Fruit fly (Drosophila melanogaster) whole organism, adult: ENCODE data around the gene fws.
A peak's percentile ranks its signal among the peaks of the same experiment; 100 is the strongest.

Source experiments
- CG11617 ChIP-seq: fragments of 200-800 bp; sonication (Bioruptor generic); optimal IDR thresholded peaks from 2 replicates; lab custom pipeline; 2017; ENCODE audit warnings: mild to moderate bottlenecking, missing biosample characterization, missing genetic modification reagents, missing genetic modification characterization
- CG12768 ChIP-seq: fragments of 200-800 bp; sonication (Bioruptor generic); optimal IDR thresholded peaks from 2 replicates; lab custom pipeline; 2017; ENCODE audit warnings: missing biosample characterization, missing genetic modification characterization, mild to moderate bottlenecking, moderate library complexity, missing genetic modification reagents
- CG14711 ChIP-seq: fragments of 200-800 bp; sonication (Bioruptor generic); optimal IDR thresholded peaks from 2 replicates; lab custom pipeline; 2018; ENCODE audit warnings: missing biosample characterization, mild to moderate bottlenecking, missing genetic modification characterization, moderate library complexity
- CG1620 ChIP-seq: fragments of 200-800 bp; sonication (Bioruptor generic); optimal IDR thresholded peaks from 2 replicates; lab custom pipeline; 2016; ENCODE audit warnings: missing biosample characterization, missing genetic modification characterization
- CG33017 ChIP-seq: fragments of 200-800 bp; sonication (Bioruptor generic); optimal IDR thresholded peaks from 2 replicates; lab custom pipeline; 2018; ENCODE audit warnings: missing biosample characterization, mild to moderate bottlenecking, missing genetic modification characterization, moderate library complexity
- CG5204 ChIP-seq: fragments of 200-800 bp; sonication (Bioruptor generic); optimal IDR thresholded peaks from 2 replicates; lab custom pipeline; 2016; ENCODE audit warnings: missing biosample characterization, missing genetic modification characterization
- CG7045 ChIP-seq: fragments of 200-800 bp; sonication (Bioruptor generic); optimal IDR thresholded peaks from 2 replicates; lab custom pipeline; 2017; ENCODE audit warnings: missing biosample characterization, mild to moderate bottlenecking, missing genetic modification characterization
- CG7101 ChIP-seq: fragments of 200-800 bp; sonication (Bioruptor generic); optimal IDR thresholded peaks from 2 replicates; lab custom pipeline; 2018; ENCODE audit warnings: missing biosample characterization, mild to moderate bottlenecking, missing genetic modification characterization, moderate library complexity
- Clk ChIP-seq: fragments of 200-800 bp; sonication (Bioruptor generic); optimal IDR thresholded peaks from 2 replicates; lab custom pipeline; 2017; ENCODE audit warnings: missing biosample characterization, missing genetic modification characterization
- Crg-1 ChIP-seq: fragments of 200-800 bp; sonication (Bioruptor generic); optimal IDR thresholded peaks from 2 replicates; lab custom pipeline; 2016; ENCODE audit warnings: missing biosample characterization, missing genetic modification characterization
- Hr96 ChIP-seq: fragments of 200-800 bp; sonication (Bioruptor generic); optimal IDR thresholded peaks from 2 replicates; lab custom pipeline; 2016; ENCODE audit warnings: missing biosample characterization, missing genetic modification characterization
- Mnt ChIP-seq: fragments of 200-800 bp; sonication (Bioruptor generic); optimal IDR thresholded peaks from 2 replicates; lab custom pipeline; 2016; ENCODE audit warnings: missing biosample characterization, mild to moderate bottlenecking, missing genetic modification characterization
- bab1 ChIP-seq: fragments of 200-800 bp; sonication (Bioruptor generic); optimal IDR thresholded peaks from 3 replicates; lab custom pipeline; 2019; ENCODE audit warnings: missing biosample characterization, mild to moderate bottlenecking, missing genetic modification characterization, moderate library complexity
- cic ChIP-seq: fragments of 200-800 bp; sonication (Bioruptor generic); optimal IDR thresholded peaks from 2 replicates; lab custom pipeline; 2017; ENCODE audit warnings: missing biosample characterization, mild to moderate bottlenecking, missing genetic modification characterization, moderate library complexity
- cnc ChIP-seq, 2 experiments: fragments of >200 bp; optimal IDR thresholded peaks; 2 replicates each; lab custom pipeline; 2017
- kay ChIP-seq: fragments of 200-800 bp; sonication (Bioruptor generic); peaks from one replicate; lab custom pipeline; 2016; ENCODE audit warnings: missing biosample characterization, missing genetic modification characterization, borderline replicate concordance
- ovo ChIP-seq: fragments of 200-800 bp; sonication (Bioruptor generic); optimal IDR thresholded peaks from 2 replicates; lab custom pipeline; 2016; ENCODE audit warnings: missing biosample characterization, missing genetic modification characterization
- pad ChIP-seq: fragments of 200-800 bp; sonication (Bioruptor generic); optimal IDR thresholded peaks from 3 replicates; lab custom pipeline; 2017; ENCODE audit warnings: missing biosample characterization, missing genetic modification characterization, mild to moderate bottlenecking, moderate library complexity, missing genetic modification reagents
- tj ChIP-seq: fragments of 200-800 bp; sonication (Bioruptor generic); optimal IDR thresholded peaks from 3 replicates; lab custom pipeline; 2017; ENCODE audit warnings: missing biosample characterization, mild to moderate bottlenecking, missing genetic modification characterization, moderate library complexity
- toe ChIP-seq: fragments of 200-800 bp; sonication (Bioruptor generic); optimal IDR thresholded peaks from 2 replicates; lab custom pipeline; 2016; ENCODE audit warnings: missing biosample characterization, missing genetic modification characterization

The fws gene

DNA sequence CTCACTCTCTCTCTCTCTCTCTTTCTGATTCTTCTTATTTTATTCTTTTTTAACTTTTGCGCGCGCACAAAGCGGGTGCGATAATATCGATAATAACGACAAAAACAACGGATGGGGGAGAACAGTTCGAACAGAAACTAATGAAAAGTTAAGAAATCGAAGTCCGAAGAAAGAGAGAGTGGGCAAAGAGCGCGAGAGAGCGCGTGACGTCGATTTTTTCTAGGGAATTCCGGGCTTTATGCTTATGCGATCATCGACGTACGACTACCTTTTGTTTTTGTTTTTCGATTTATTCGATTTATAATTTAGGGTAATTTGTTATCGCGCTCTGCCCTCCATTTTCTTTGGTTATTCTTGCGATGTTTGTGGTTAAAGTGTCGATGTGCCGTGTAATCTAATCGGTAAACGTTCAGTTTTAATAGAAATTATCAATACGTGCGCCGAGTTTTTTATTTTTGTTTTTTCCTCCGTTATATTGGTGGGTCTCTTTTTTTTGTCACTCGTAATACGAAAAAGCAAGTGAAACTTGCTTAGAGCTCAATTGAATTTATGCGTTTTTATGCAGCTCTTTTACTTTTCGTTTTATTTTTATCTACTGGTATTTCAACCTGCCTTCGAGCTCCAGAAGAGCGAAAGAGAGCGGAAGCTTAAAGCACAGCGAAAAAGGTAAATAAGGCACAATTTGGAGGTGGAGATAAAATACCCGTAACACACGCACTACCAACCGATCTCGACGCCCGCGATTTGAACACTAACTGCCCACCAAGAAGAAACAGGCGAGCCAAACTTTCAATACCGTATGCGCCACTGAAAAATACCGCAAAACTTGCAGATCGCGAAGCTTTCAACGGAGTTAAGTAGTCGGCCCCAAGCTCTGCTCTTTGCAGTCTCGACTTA, 31.0 kb downstream of the fws start, which contains the start of gene dl:
TSS of gene dl (minus strand) at position 757 of the 897 bp plus-strand sequence.
- TF ChIP-seq pad (GFP tag; lab: Kevin White, UChicago) (no peak), CG33017 (tag; lab: Kevin White, UChicago) (peak; percentile 3), CG1620 (no peak), cnc (optimal IDR thresholded peaks at IDR 0.05; lab: Kevin White, UChicago) (no peak), CG7045 (GFP tag; lab: Kevin White, UChicago) (no peak), CG12768 (peak; percentile 1), cic (GFP tag; lab: Kevin White, UChicago) (no peak), CG14711 (tag; lab: Kevin White, UChicago) (no peak), ovo (GFP tag; lab: Kevin White, UChicago) (peak; percentile 56), tj (GFP tag; lab: Kevin White, UChicago) (peak; percentile 16), Mnt (GFP tag; lab: Kevin White, UChicago) (peak; percentile 26), CG7101 (tag; lab: Kevin White, UChicago) (no peak), Hr96 (no peak), Clk (no peak), bab1 (no peak), kay (GFP tag; lab: Kevin White, UChicago) (peak; percentile 86), Crg-1 (GFP tag; lab: Kevin White, UChicago) (no peak), CG5204 (GFP tag; lab: Kevin White, UChicago) (no peak), toe (no peak), CG11617 (GFP tag; lab: Kevin White, UChicago) (peak; percentile 41)

- peak; percentile 35 for TF ChIP-seq CG7045 (GFP tag; lab: Kevin White, UChicago)
- TF ChIP-seq CG14711 (tag; lab: Kevin White, UChicago), result no peak
- TF ChIP-seq pad (GFP tag; lab: Kevin White, UChicago), result peak; percentile 3
- peak; percentile 4 for TF ChIP-seq tj (GFP tag; lab: Kevin White, UChicago)
- TF ChIP-seq CG12768, result peak; percentile 36
- TF ChIP-seq cnc (optimal IDR thresholded peaks at IDR 0.05; lab: Kevin White, UChicago), result no peak
- no peak for TF ChIP-seq Crg-1 (GFP tag; lab: Kevin White, UChicago)
- no peak for TF ChIP-seq kay (GFP tag; lab: Kevin White, UChicago)
- peak; percentile 3 for TF ChIP-seq CG7101 (tag; lab: Kevin White, UChicago)
- peak; percentile 79 for TF ChIP-seq cic (GFP tag; lab: Kevin White, UChicago)
- no peak for TF ChIP-seq Mnt (GFP tag; lab: Kevin White, UChicago)
Measured at dm6 chr2L:17448435-17448834, 32.4 kb downstream of the fws start.

- TF ChIP-seq pad (GFP tag; lab: Kevin White, UChicago) (no peak), kay (GFP tag; lab: Kevin White, UChicago) (peak; percentile 92)
Measured at dm6 chr2L:17447071-17447470, 33.8 kb downstream of the fws start.

- TF ChIP-seq kay (GFP tag; lab: Kevin White, UChicago), result no peak
- no peak for TF ChIP-seq cnc (optimal IDR thresholded peaks at IDR 0.05; lab: Kevin White, UChicago)
- no peak for TF ChIP-seq pad (GFP tag; lab: Kevin White, UChicago)
- no peak for TF ChIP-seq Crg-1 (GFP tag; lab: Kevin White, UChicago)
- no peak for TF ChIP-seq CG7045 (GFP tag; lab: Kevin White, UChicago)
- TF ChIP-seq CG11617 (GFP tag; lab: Kevin White, UChicago), result no peak
- TF ChIP-seq bab1, result no peak
- TF ChIP-seq tj (GFP tag; lab: Kevin White, UChicago), result no peak
- no peak for TF ChIP-seq ovo (GFP tag; lab: Kevin White, UChicago)
- TF ChIP-seq Mnt (GFP tag; lab: Kevin White, UChicago), result no peak
- no peak for TF ChIP-seq CG12768
- no peak for TF ChIP-seq CG1620
- no peak for TF ChIP-seq CG14711 (tag; lab: Kevin White, UChicago)
- no peak for TF ChIP-seq CG5204 (GFP tag; lab: Kevin White, UChicago)
- no peak for TF ChIP-seq CG33017 (tag; lab: Kevin White, UChicago)
- TF ChIP-seq cic (GFP tag; lab: Kevin White, UChicago), result no peak
- TF ChIP-seq toe, result no peak
- TF ChIP-seq Clk, result no peak
- TF ChIP-seq Hr96, result no peak
- TF ChIP-seq CG7101 (tag; lab: Kevin White, UChicago), result no peak
Measured at dm6 chr2L:17437594-17437993, 43.2 kb downstream of the fws start.

DNA sequence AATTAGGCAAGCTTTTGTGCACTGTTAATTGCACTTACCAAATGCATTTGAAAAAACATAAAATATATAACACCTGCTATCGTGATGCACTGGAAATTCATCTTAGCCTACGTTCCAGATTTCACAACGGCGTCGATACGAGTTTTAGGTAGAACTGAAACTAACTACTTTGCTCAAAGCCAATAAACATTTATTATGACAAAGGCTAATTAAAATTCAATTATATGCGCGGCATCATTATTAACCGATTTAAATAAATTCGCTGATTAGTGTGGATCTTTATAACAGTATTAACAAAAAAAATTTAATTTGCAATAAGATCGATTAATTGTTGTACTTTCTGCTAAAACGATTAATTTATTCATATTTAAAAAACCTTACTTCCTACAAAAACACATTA, 44.3 kb downstream of the fws start, which contains the start of gene CG33928:
TSS of gene CG33928 (minus strand) at position 101 of the 400 bp plus-strand sequence.
- TF ChIP-seq CG11617 (GFP tag; lab: Kevin White, UChicago) (no peak), cnc (optimal IDR thresholded peaks at IDR 0.05; lab: Kevin White, UChicago) (no peak), CG7101 (tag; lab: Kevin White, UChicago) (no peak), Clk (no peak), Hr96 (no peak), CG1620 (no peak), tj (GFP tag; lab: Kevin White, UChicago) (no peak), bab1 (no peak), kay (GFP tag; lab: Kevin White, UChicago) (no peak), ovo (GFP tag; lab: Kevin White, UChicago) (no peak), CG5204 (GFP tag; lab: Kevin White, UChicago) (no peak), CG12768 (no peak), CG33017 (tag; lab: Kevin White, UChicago) (no peak), Mnt (GFP tag; lab: Kevin White, UChicago) (no peak)
